Fruit fly (Drosophila melanogaster): ENCODE results near the gene mael.
A peak's percentile ranks its signal among the peaks of the same experiment; 100 is the strongest.

mael gene

DNA sequence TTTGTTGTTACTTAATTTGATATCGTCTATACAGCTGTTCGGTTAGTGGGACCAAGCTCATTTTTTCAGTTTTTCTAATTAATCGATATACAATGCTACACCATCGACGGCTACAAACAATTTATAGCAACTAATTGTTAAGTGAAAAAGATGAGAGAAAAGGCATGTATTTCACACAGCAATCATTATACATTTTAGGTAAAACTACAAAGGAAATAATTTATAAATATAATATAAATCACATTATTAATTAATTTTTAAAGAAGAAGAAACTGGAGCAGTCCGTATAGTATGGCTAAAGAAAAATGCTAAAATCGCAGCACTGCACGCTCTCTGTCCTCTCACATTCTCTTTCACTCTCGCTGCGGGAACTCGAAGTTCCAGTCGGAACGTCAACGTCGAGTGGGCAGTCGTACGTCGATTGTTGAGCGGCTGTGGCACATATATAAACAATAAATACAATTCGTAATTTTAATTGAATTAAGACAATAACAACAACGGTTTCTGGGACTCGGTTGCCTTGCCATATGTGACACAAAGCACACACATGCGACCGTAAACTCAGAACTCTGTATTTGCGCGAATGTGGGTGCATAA lies 6.8 kb downstream of the mael start, which contains the start of the genes CG14450 and CG11367:
TSS of gene CG14450 (minus strand) at position 51 of the 597 bp plus-strand sequence.
TSS of gene CG11367 (plus strand) at position 373 of the 597 bp plus-strand sequence.
- TF ChIP-seq CG14965 (GFP tag; optimal IDR thresholded peaks at IDR 0.05; ENCODE audit: borderline replicate concordance) (no peak), lilli (GFP tag; optimal IDR thresholded peaks at IDR 0.05) (no peak), MESR4 (GFP tag; optimal IDR thresholded peaks at IDR 0.05) (peak; percentile 13), Vsx1 (GFP tag; optimal IDR thresholded peaks at IDR 0.05) (no peak), nmo (GFP tag; optimal IDR thresholded peaks at IDR 0.05) (peak; percentile 65), slbo (GFP tag; IDR thresholded peaks at IDR 0.05) (no peak), tx (GFP tag; optimal IDR thresholded peaks at IDR 0.05) (no peak), CG7963 (GFP tag; IDR thresholded peaks at IDR 0.05; ENCODE audit: partially characterized antibody) (no peak), lab (GFP tag; optimal IDR thresholded peaks at IDR 0.05) (peak; percentile 53), CG3163 (GFP tag; optimal IDR thresholded peaks at IDR 0.05) (no peak), usp (GFP tag; optimal IDR thresholded peaks at IDR 0.05) (no peak), yki (optimal IDR thresholded peaks at IDR 0.05) (peak; percentile 7), ac (GFP tag; optimal IDR thresholded peaks at IDR 0.05) (no peak), CG8765 (GFP tag; IDR thresholded peaks at IDR 0.05) (no peak), CG8478 (optimal IDR thresholded peaks at IDR 0.05) (no peak), CG30431 (GFP tag; optimal IDR thresholded peaks at IDR 0.05) (no peak), Sox100B (GFP tag; optimal IDR thresholded peaks at IDR 0.05) (peak; percentile 39), vfl (GFP tag; optimal IDR thresholded peaks at IDR 0.05) (no peak), CG18011 (GFP tag; optimal IDR thresholded peaks at IDR 0.05) (no peak), CTCF (GFP tag; optimal IDR thresholded peaks at IDR 0.05) (peak; percentile 11), CG7357 (GFP tag; IDR thresholded peaks at IDR 0.05) (no peak), CG17186 (GFP tag; optimal IDR thresholded peaks at IDR 0.05) (no peak), CG1792 (GFP tag; optimal IDR thresholded peaks at IDR 0.05) (no peak), tgo (GFP tag; IDR thresholded peaks at IDR 0.05) (no peak), trem (tag; optimal IDR thresholded peaks at IDR 0.05) (peak; percentile 81), Meics (GFP tag; optimal IDR thresholded peaks at IDR 0.05) (peak; percentile 18), NFAT (GFP tag; IDR thresholded peaks at IDR 0.05) (no peak), fu2 (GFP tag; optimal IDR thresholded peaks at IDR 0.05) (no peak), Dip2 (GFP tag; IDR thresholded peaks at IDR 0.05) (no peak), CG15514 (GFP tag; optimal IDR thresholded peaks at IDR 0.05) (peak; percentile 84), D19A (tag; optimal IDR thresholded peaks at IDR 0.05) (peak; percentile 37), pum (GFP tag; optimal IDR thresholded peaks at IDR 0.05) (no peak), chinmo (GFP tag; IDR thresholded peaks at IDR 0.05; ENCODE audit: partially characterized antibody) (peak; percentile 36; the same call in 1 of the 4 replicates), gsb-n (tag; optimal IDR thresholded peaks at IDR 0.05) (no peak), Nf-YB (GFP tag; optimal IDR thresholded peaks at IDR 0.05) (no peak), CG4707 (GFP tag; optimal IDR thresholded peaks at IDR 0.05) (no peak), Eip74EF (GFP tag; optimal IDR thresholded peaks at IDR 0.05) (no peak), bcd (GFP tag; optimal IDR thresholded peaks at IDR 0.05) (no peak), bab2 (GFP tag; optimal IDR thresholded peaks at IDR 0.05) (no peak), HmgZ (tag; optimal IDR thresholded peaks at IDR 0.05) (peak; percentile 12), Drgx (GFP tag; IDR thresholded peaks at IDR 0.05) (no peak), ase (GFP tag; IDR thresholded peaks at IDR 0.05) (no peak), ato (GFP tag; IDR thresholded peaks at IDR 0.05; ENCODE audit: partially characterized antibody) (no peak), pita (GFP tag; optimal IDR thresholded peaks at IDR 0.05) (no peak), tup (GFP tag; optimal IDR thresholded peaks at IDR 0.05) (no peak), B-H1 (GFP tag; IDR thresholded peaks at IDR 0.05) (no peak), Tbp (GFP tag; optimal IDR thresholded peaks at IDR 0.05) (no peak), gce (GFP tag; IDR thresholded peaks at IDR 0.05) (no peak), CG32772 (GFP tag; IDR thresholded peaks at IDR 0.05) (no peak), Dp (GFP tag; optimal IDR thresholded peaks at IDR 0.05) (peak; percentile 26), CoRest (tag; optimal IDR thresholded peaks at IDR 0.05) (peak; percentile 49), fru (optimal IDR thresholded peaks at IDR 0.05) (no peak)

Measured in whole organism, embryonic.